Fruit fly (Drosophila melanogaster) whole organism, embryonic: Measurements from ENCODE around the gene mAChR-C.

ENCODE experiments used
- Abd-B ChIP-seq: fragments of 200-800 bp; sonication (Bioruptor generic); optimal IDR thresholded peaks from 2 replicates; lab custom pipeline; 2018; ENCODE audit warnings: missing biosample characterization, mild to moderate bottlenecking, missing genetic modification characterization, moderate library complexity
- CG10209 ChIP-seq: fragments of 200-800 bp; sonication (Bioruptor generic); optimal IDR thresholded peaks from 3 replicates; lab custom pipeline; 2017; ENCODE audit warnings: missing biosample characterization, mild to moderate bottlenecking, missing genetic modification characterization, missing genetic modification reagents
- CG10321 ChIP-seq: fragments of 200-800 bp; sonication (Bioruptor generic); IDR thresholded peaks from 2 replicates; pipeline ENCODE4 v1.3.6; 2022; ENCODE audit warnings: missing biosample characterization, missing genetic modification characterization
- CG12744 ChIP-seq: fragments of 200-800 bp; sonication (Bioruptor generic); optimal IDR thresholded peaks from 2 replicates; lab custom pipeline; 2016; ENCODE audit warnings: missing biosample characterization, missing genetic modification characterization
- CG13296 ChIP-seq: fragments of 200-800 bp; sonication (Bioruptor generic); optimal IDR thresholded peaks from 3 replicates; lab custom pipeline; 2018; ENCODE audit warnings: missing biosample characterization, mild to moderate bottlenecking, missing genetic modification characterization
- CG16813 ChIP-seq: fragments of 200-800 bp; sonication (Bioruptor generic); IDR thresholded peaks from 3 replicates; pipeline ENCODE4 v1.3.6; 2022; ENCODE audit warnings: missing biosample characterization, missing genetic modification characterization; ENCODE audit not compliant: partially characterized antibody
- CG17361 ChIP-seq: fragments of 200-800 bp; sonication (Bioruptor generic); IDR thresholded peaks from 3 replicates; pipeline ENCODE4 v1.3.6; 2022; ENCODE audit warnings: missing biosample characterization, missing genetic modification characterization
- CG17612 ChIP-seq: fragments of 200-800 bp; sonication (Bioruptor generic); IDR thresholded peaks from 2 replicates; pipeline ENCODE4 v1.3.6; 2022; ENCODE audit warnings: missing biosample characterization, missing genetic modification characterization
- CG30431 ChIP-seq: fragments of 200-800 bp; sonication (Bioruptor generic); optimal IDR thresholded peaks from 2 replicates; lab custom pipeline; 2017; ENCODE audit warnings: missing biosample characterization, missing genetic modification characterization
- CG31388 ChIP-seq: fragments of 200-800 bp; sonication (Bioruptor generic); optimal IDR thresholded peaks from 2 replicates; lab custom pipeline; 2016; ENCODE audit warnings: missing biosample characterization, missing genetic modification characterization
- CG3281 ChIP-seq: fragments of 200-800 bp; sonication (Bioruptor generic); optimal IDR thresholded peaks from 3 replicates; lab custom pipeline; 2017; ENCODE audit warnings: missing biosample characterization, mild to moderate bottlenecking, missing genetic modification characterization
- CG4707 ChIP-seq: fragments of 200-800 bp; sonication (Bioruptor generic); optimal IDR thresholded peaks from 2 replicates; lab custom pipeline; 2018; ENCODE audit warnings: missing biosample characterization, mild to moderate bottlenecking, missing genetic modification characterization, moderate library complexity
- CG4854 ChIP-seq: fragments of 200-800 bp; sonication (Bioruptor generic); optimal IDR thresholded peaks from 2 replicates; lab custom pipeline; 2016; ENCODE audit warnings: missing biosample characterization, missing genetic modification characterization, inconsistent platforms
- CG5245 ChIP-seq: fragments of 200-800 bp; sonication (Bioruptor generic); optimal IDR thresholded peaks from 3 replicates; lab custom pipeline; 2016; ENCODE audit warnings: missing biosample characterization, missing genetic modification characterization
- CG6765 ChIP-seq: fragments of 200-800 bp; sonication (Bioruptor generic); optimal IDR thresholded peaks from 3 replicates; lab custom pipeline; 2017; ENCODE audit warnings: missing biosample characterization, mild to moderate bottlenecking, missing genetic modification characterization
- CG6854 ChIP-seq: fragments of 200-800 bp; sonication (Bioruptor generic); optimal IDR thresholded peaks from 3 replicates; lab custom pipeline; 2017; ENCODE audit warnings: missing biosample characterization, mild to moderate bottlenecking, missing genetic modification characterization
- CG8924 ChIP-seq: fragments of 200-800 bp; optimal IDR thresholded peaks from 3 replicates; lab custom pipeline; 2019; ENCODE audit warnings: missing biosample characterization, mild to moderate bottlenecking, missing genetic modification characterization, moderate library complexity
- CG9437 ChIP-seq: fragments of 200-800 bp; sonication (Bioruptor generic); optimal IDR thresholded peaks from 2 replicates; lab custom pipeline; 2018; ENCODE audit warnings: missing biosample characterization, mild to moderate bottlenecking, missing genetic modification characterization
- Dek ChIP-seq: fragments of 200-800 bp; sonication (Bioruptor generic); optimal IDR thresholded peaks from 3 replicates; lab custom pipeline; 2019; ENCODE audit warnings: missing biosample characterization, mild to moderate bottlenecking, missing genetic modification characterization, moderate library complexity
- Ets65A ChIP-seq: fragments of 200-800 bp; sonication (Bioruptor generic); peaks from one replicate; lab custom pipeline; 2016; ENCODE audit warnings: missing biosample characterization, missing genetic modification characterization
- Ets97D ChIP-seq: fragments of 200-800 bp; sonication (Bioruptor generic); optimal IDR thresholded peaks from 3 replicates; lab custom pipeline; 2016; ENCODE audit warnings: missing biosample characterization, missing genetic modification characterization
- HHEX ChIP-seq: fragments of 200-800 bp; sonication (Bioruptor generic); optimal IDR thresholded peaks from 3 replicates; lab custom pipeline; 2017; ENCODE audit warnings: missing biosample characterization, mild to moderate bottlenecking, missing genetic modification characterization, missing genetic modification reagents
- Hey ChIP-seq: fragments of 200-800 bp; sonication (Bioruptor generic); optimal IDR thresholded peaks from 3 replicates; lab custom pipeline; 2018; ENCODE audit warnings: missing biosample characterization, mild to moderate bottlenecking, missing genetic modification characterization
- Meics ChIP-seq: fragments of 200-800 bp; sonication (Bioruptor generic); optimal IDR thresholded peaks from 2 replicates; lab custom pipeline; 2017; ENCODE audit warnings: missing biosample characterization, mild to moderate bottlenecking, missing genetic modification characterization
- NC2β ChIP-seq: fragments of 200-800 bp; sonication (Bioruptor generic); optimal IDR thresholded peaks from 2 replicates; lab custom pipeline; 2016; ENCODE audit warnings: missing biosample characterization, missing genetic modification characterization
- NK7.1 ChIP-seq: fragments of 200-800 bp; sonication (Bioruptor generic); optimal IDR thresholded peaks from 3 replicates; lab custom pipeline; 2016; ENCODE audit warnings: missing biosample characterization, missing genetic modification characterization
- Neu2 ChIP-seq: fragments of 200-800 bp; sonication (Bioruptor generic); optimal IDR thresholded peaks from 3 replicates; lab custom pipeline; 2016; ENCODE audit warnings: missing biosample characterization, missing genetic modification characterization, borderline replicate concordance
- TFAM ChIP-seq: fragments of 200-800 bp; sonication (Bioruptor generic); optimal IDR thresholded peaks from 2 replicates; lab custom pipeline; 2017; ENCODE audit warnings: missing biosample characterization, missing genetic modification characterization, inconsistent platforms
- ab ChIP-seq: fragments of 200-800 bp; sonication (Bioruptor generic); optimal IDR thresholded peaks from 2 replicates; lab custom pipeline; 2016; ENCODE audit warnings: missing biosample characterization, missing genetic modification characterization
- amos ChIP-seq: fragments of 200-800 bp; sonication (Bioruptor generic); IDR thresholded peaks from 2 replicates; pipeline ENCODE4 v1.3.6; 2022; ENCODE audit warnings: missing biosample characterization, missing genetic modification characterization; ENCODE audit not compliant: partially characterized antibody
- chinmo ChIP-seq: fragments of 200-800 bp; sonication (Bioruptor generic); IDR thresholded peaks from 4 replicates; pipeline ENCODE4 v1.3.6; 2022; ENCODE audit warnings: missing biosample characterization, missing genetic modification characterization; ENCODE audit not compliant: partially characterized antibody
- ci ChIP-seq: fragments of 200-800 bp; sonication (Bioruptor generic); IDR thresholded peaks from 3 replicates; pipeline ENCODE4 v1.3.6; 2022; ENCODE audit warnings: missing biosample characterization, missing genetic modification characterization
- croc ChIP-seq: fragments of 200-800 bp; sonication (Bioruptor generic); conservative IDR thresholded peaks from 3 replicates; pipeline ENCODE4 v1.3.6; 2022; ENCODE audit warnings: missing biosample characterization, missing genetic modification characterization
- cwo ChIP-seq: fragments of 200-800 bp; sonication (Bioruptor generic); optimal IDR thresholded peaks from 3 replicates; lab custom pipeline; 2017; ENCODE audit warnings: missing biosample characterization, missing genetic modification characterization, mild to moderate bottlenecking, moderate library complexity, missing genetic modification reagents
- gcm2 ChIP-seq: fragments of 200-800 bp; sonication (Bioruptor generic); optimal IDR thresholded peaks from 2 replicates; lab custom pipeline; 2016; ENCODE audit warnings: missing biosample characterization, missing genetic modification characterization
- gem ChIP-seq: fragments of 200-800 bp; sonication (Bioruptor generic); optimal IDR thresholded peaks from 2 replicates; lab custom pipeline; 2019; ENCODE audit warnings: missing biosample characterization, mild to moderate bottlenecking, missing genetic modification characterization, moderate library complexity
- gfzf ChIP-seq: fragments of 200-800 bp; sonication (Bioruptor generic); optimal IDR thresholded peaks from 2 replicates; lab custom pipeline; 2016; ENCODE audit warnings: missing biosample characterization, mild to moderate bottlenecking, missing genetic modification characterization, moderate library complexity
- grn ChIP-seq: fragments of 200-800 bp; sonication (Bioruptor generic); optimal IDR thresholded peaks from 3 replicates; lab custom pipeline; 2017; ENCODE audit warnings: missing biosample characterization, missing genetic modification characterization
- gro ChIP-seq: fragments of 200-800 bp; sonication (Bioruptor generic); optimal IDR thresholded peaks from 2 replicates; lab custom pipeline; 2016; ENCODE audit warnings: missing biosample characterization, missing genetic modification characterization
- mirr ChIP-seq: fragments of 200-800 bp; sonication (Bioruptor generic); optimal IDR thresholded peaks from 3 replicates; lab custom pipeline; 2018; ENCODE audit warnings: missing biosample characterization, mild to moderate bottlenecking, missing genetic modification characterization
- odd ChIP-seq: fragments of 200-800 bp; sonication (Bioruptor generic); optimal IDR thresholded peaks from 2 replicates; lab custom pipeline; 2017; ENCODE audit warnings: missing biosample characterization, mild to moderate bottlenecking, missing genetic modification characterization
- pnt ChIP-seq: fragments of 200-800 bp; sonication (Bioruptor generic); optimal IDR thresholded peaks from 3 replicates; lab custom pipeline; 2016; ENCODE audit warnings: missing biosample characterization, missing genetic modification characterization
- repo ChIP-seq: fragments of 200-800 bp; sonication (Bioruptor generic); optimal IDR thresholded peaks from 2 replicates; lab custom pipeline; 2016; ENCODE audit warnings: missing biosample characterization, missing genetic modification characterization
- tap ChIP-seq: fragments of 200-800 bp; optimal IDR thresholded peaks from 3 replicates; lab custom pipeline; 2019; ENCODE audit warnings: missing biosample characterization, mild to moderate bottlenecking, missing genetic modification characterization, moderate library complexity
- tgo ChIP-seq: fragments of 200-800 bp; sonication (Bioruptor generic); IDR thresholded peaks from 3 replicates; pipeline ENCODE4 v1.3.6; 2022; ENCODE audit warnings: missing biosample characterization, missing genetic modification characterization
- tll ChIP-seq, 2 experiments: fragments of 200-800 bp in 1 of 2; fragments of >200 bp in 1 of 2; sonication (Bioruptor generic) in 1 of 2; optimal IDR thresholded peaks; 2 replicates each; lab custom pipeline; 2017 to 2019; ENCODE audit warnings: missing biosample characterization in 2 of 2, missing genetic modification characterization in 2 of 2, mild to moderate bottlenecking in 1 of 2, moderate library complexity in 1 of 2
- unc-4 ChIP-seq: fragments of 200-800 bp; sonication (Bioruptor generic); IDR thresholded peaks from 2 replicates; pipeline ENCODE4 v1.3.6; 2022; ENCODE audit warnings: missing biosample characterization, missing genetic modification characterization; ENCODE audit not compliant: partially characterized antibody
- zen2 ChIP-seq: fragments of 200-800 bp; sonication (Bioruptor generic); IDR thresholded peaks from 3 replicates; pipeline ENCODE4 v1.3.6; 2022; ENCODE audit warnings: missing biosample characterization, missing genetic modification characterization; ENCODE audit not compliant: partially characterized antibody

Gene mAChR-C

dm6 chrX:6855366-6856200 is 23.1 kb upstream of the mAChR-C start (continued):
- TF ChIP-seq gem (peak; percentile 97), CG16813 (GFP tag; lab: Robert Waterston, UW) (no peak), mirr (GFP tag; lab: Kevin White, UChicago) (peak; percentile 35), unc-4 (GFP tag; lab: Robert Waterston, UW) (0 out of 2 replicates have a peak, but pooled peaks have one; percentile 27), Ets65A (GFP tag; lab: Kevin White, UChicago) (peak; percentile 97), amos (GFP tag; lab: Robert Waterston, UW) (no peak), pnt (GFP tag; lab: Kevin White, UChicago) (peak; percentile 81), cwo (GFP tag; lab: Kevin White, UChicago) (peak; percentile 62), NC2β (GFP tag; lab: Kevin White, UChicago) (peak; percentile 61), croc (GFP tag; lab: Robert Waterston, UW) (peak; percentile 81), CG5245 (peak; percentile 66), CG13296 (GFP tag; lab: Kevin White, UChicago) (peak; percentile 71), repo (GFP tag; lab: Kevin White, UChicago) (no peak), CG6765 (GFP tag; lab: Kevin White, UChicago) (peak; percentile 78), CG17361 (GFP tag; lab: Robert Waterston, UW) (peak; percentile 89), ab (peak; percentile 50), Neu2 (GFP tag; lab: Kevin White, UChicago) (no peak), CG10209 (GFP tag; lab: Kevin White, UChicago) (peak; percentile 75), ci (GFP tag; lab: Robert Waterston, UW) (peak; percentile 80), gfzf (no peak), grn (peak; percentile 96), Ets97D (peak; percentile 60), Hey (tag; lab: Kevin White, UChicago) (no peak), gro (GFP tag; lab: Kevin White, UChicago) (peak; percentile 8), CG17612 (GFP tag; lab: Robert Waterston, UW) (no peak), CG30431 (GFP tag; lab: Kevin White, UChicago) (peak; percentile 77), zen2 (GFP tag; lab: Robert Waterston, UW) (no peak), HHEX (GFP tag; lab: Kevin White, UChicago) (peak; percentile 65), gcm2 (GFP tag; lab: Kevin White, UChicago) (peak; percentile 82), CG12744 (GFP tag; lab: Kevin White, UChicago) (no peak), tap (peak; percentile 72), tll (GFP tag; optimal IDR thresholded peaks at IDR 0.05; lab: Kevin White, UChicago) (peak in 1 of 2 experiments; percentile 93), tgo (GFP tag; lab: Robert Waterston, UW) (peak; percentile 52), chinmo (peak; percentile 63; the same call in 2 of the 4 replicates), CG6854 (GFP tag; lab: Kevin White, UChicago) (peak; percentile 67), CG10321 (GFP tag; lab: Robert Waterston, UW) (peak; percentile 75; the same call in 1 of the 2 replicates), odd (GFP tag; lab: Kevin White, UChicago) (peak; percentile 83), CG9437 (peak; percentile 91), CG4854 (GFP tag; lab: Kevin White, UChicago) (peak; percentile 36), CG31388 (no peak), Abd-B (GFP tag; lab: Kevin White, UChicago) (peak; percentile 95), Meics (GFP tag; lab: Kevin White, UChicago) (peak; percentile 75), Dek (tag; lab: Kevin White, UChicago) (peak; percentile 91), NK7.1 (GFP tag; lab: Kevin White, UChicago) (peak; percentile 54), CG8924 (tag; lab: Kevin White, UChicago) (peak; percentile 94), CG4707 (GFP tag; lab: Kevin White, UChicago) (peak; percentile 81), CG3281 (GFP tag; lab: Kevin White, UChicago) (peak; percentile 74), TFAM (GFP tag; lab: Kevin White, UChicago) (no peak)
